Fruit fly (Drosophila melanogaster) whole organism, prepupa: ENCODE measurements around the gene CG14563.
A peak's percentile ranks its signal among the peaks of the same experiment; 100 is the strongest.

Experiments
- CG32006 ChIP-seq: fragments of 200-800 bp; sonication (Bioruptor generic); optimal IDR thresholded peaks from 3 replicates; lab custom pipeline; 2017; ENCODE audit warnings: missing biosample characterization, mild to moderate bottlenecking, missing genetic modification characterization
- CG6854 ChIP-seq: fragments of 200-800 bp; sonication (Bioruptor generic); optimal IDR thresholded peaks from 2 replicates; lab custom pipeline; 2017; ENCODE audit warnings: missing biosample characterization, mild to moderate bottlenecking, missing genetic modification characterization
- Eip93F ChIP-seq: fragments of 200-800 bp; sonication (Bioruptor generic); optimal IDR thresholded peaks from 2 replicates; lab custom pipeline; 2016; ENCODE audit warnings: missing biosample characterization, mild to moderate bottlenecking, missing genetic modification characterization
- Ets21C ChIP-seq: fragments of 200-800 bp; sonication (Bioruptor generic); optimal IDR thresholded peaks from 3 replicates; lab custom pipeline; 2016; ENCODE audit warnings: missing biosample characterization, missing genetic modification characterization
- fd59A ChIP-seq: fragments of 200-800 bp; sonication (Bioruptor generic); optimal IDR thresholded peaks from 2 replicates; lab custom pipeline; 2017; ENCODE audit warnings: missing biosample characterization, mild to moderate bottlenecking, missing genetic modification characterization, missing genetic modification reagents
- fkh ChIP-seq: fragments of 200-800 bp; sonication (Bioruptor generic); optimal IDR thresholded peaks from 3 replicates; lab custom pipeline; 2017; ENCODE audit warnings: missing biosample characterization, mild to moderate bottlenecking, missing genetic modification characterization, moderate library complexity

DNA sequence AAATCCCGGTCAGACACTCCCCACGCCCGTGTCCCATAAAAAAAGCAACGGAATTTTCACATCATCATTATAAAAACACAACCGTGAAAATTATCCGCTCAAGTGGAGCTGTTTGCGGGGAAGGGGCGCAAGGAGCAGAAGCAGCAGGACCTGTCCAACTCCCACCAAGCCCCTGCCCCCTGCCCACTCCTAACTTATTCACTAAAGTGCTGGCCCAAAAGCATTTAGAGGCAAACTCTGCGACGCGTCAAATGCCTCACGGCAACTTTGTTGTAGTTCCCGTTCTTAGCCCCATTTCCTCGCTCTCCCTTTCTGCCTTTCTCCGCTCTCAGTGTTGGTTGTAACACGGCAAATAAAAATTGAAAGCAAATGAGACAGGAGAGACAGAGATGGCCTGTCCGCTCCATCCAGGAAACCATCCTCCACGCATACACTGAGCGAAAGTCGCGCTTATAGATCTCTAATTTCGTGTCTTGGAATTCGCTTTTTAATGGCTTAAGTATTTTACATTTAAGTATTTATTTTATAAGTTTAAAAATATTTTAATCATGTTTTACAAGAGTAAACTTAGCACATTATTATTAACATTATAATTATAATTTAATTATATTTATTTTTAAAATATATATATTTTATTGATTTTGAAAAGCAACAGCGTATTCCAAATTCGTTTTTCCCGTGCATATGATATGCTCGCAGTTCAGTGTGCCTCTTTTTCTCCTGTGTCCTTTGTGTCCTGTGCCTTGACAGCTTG lies 17.3 kb upstream of the CG14563 start:
- TF ChIP-seq fd59A (GFP tag; lab: Kevin White, UChicago) (no peak), CG32006 (peak; percentile 48), Ets21C (GFP tag; lab: Kevin White, UChicago) (no peak), CG6854 (GFP tag; lab: Kevin White, UChicago) (no peak), fkh (GFP tag; lab: Kevin White, UChicago) (no peak), Eip93F (GFP tag; lab: Kevin White, UChicago) (no peak)
